Worm (Caenorhabditis elegans): ENCODE data around the gene asp-9.

ce11 chrIV:6219429-6219828 is 33.7 kb downstream of the asp-9 start, which contains the start of gene C49A9.4:
- TF ChIP-seq mxl-3 (GFP tag; optimal IDR thresholded peaks at IDR 0.05) (no peak), mep-1 (tag; optimal IDR thresholded peaks at IDR 0.05) (peak; percentile 6), Y105C5A.15 (GFP tag; IDR thresholded peaks at IDR 0.05) (no peak), tag-97 (GFP tag; IDR thresholded peaks at IDR 0.05) (no peak)
